Worm (Caenorhabditis elegans) whole organism, L3 larva: ENCODE results near the gene nlp-11.

Experiments used
- ZK546.5 ChIP-seq: sonication (generic microtip); optimal IDR thresholded peaks from 2 replicates; lab custom pipeline; 2017; ENCODE audit warnings: missing biosample characterization, missing genetic modification characterization
- aly-2 ChIP-seq: fragments of 150-350 bp; optimal IDR thresholded peaks from 2 replicates; lab custom pipeline; 2014; ENCODE audit warnings: missing biosample characterization, missing genetic modification characterization
- ama-1 ChIP-seq: fragments of 150-350 bp; optimal IDR thresholded peaks from 2 replicates; lab custom pipeline; 2018
- ceh-16 ChIP-seq: sonication (generic microtip); optimal IDR thresholded peaks from 2 replicates; lab custom pipeline; 2017; ENCODE audit warnings: missing biosample characterization, missing genetic modification characterization
- ceh-28 ChIP-seq: fragments of 150-350 bp; optimal IDR thresholded peaks from 2 replicates; lab custom pipeline; 2014; ENCODE audit warnings: missing biosample characterization, missing genetic modification reagents, missing genetic modification characterization
- ceh-9 ChIP-seq: sonication (generic microtip); optimal IDR thresholded peaks from 2 replicates; lab custom pipeline; 2018; ENCODE audit warnings: missing biosample characterization, missing genetic modification characterization
- egl-27 ChIP-seq: sonication (generic microtip); optimal IDR thresholded peaks from 4 replicates; lab custom pipeline; 2017; ENCODE audit warnings: missing biosample characterization, missing genetic modification reagents, missing genetic modification characterization
- egl-5 ChIP-seq: fragments of 150-350 bp; optimal IDR thresholded peaks from 2 replicates; lab custom pipeline; 2017; ENCODE audit warnings: missing biosample characterization, missing genetic modification reagents, missing genetic modification characterization, inconsistent platforms
- elt-1 ChIP-seq: fragments of 150-350 bp; optimal IDR thresholded peaks from 2 replicates; lab custom pipeline; 2014; ENCODE audit warnings: missing biosample characterization, missing genetic modification characterization
- elt-2 ChIP-seq: sonication (generic microtip); optimal IDR thresholded peaks from 2 replicates; lab custom pipeline; 2016; ENCODE audit warnings: missing genetic modification reagents, mild to moderate bottlenecking, missing genetic modification characterization, missing compliant biosample characterization
- elt-3 ChIP-seq, 3 experiments: fragments of 150-350 bp in 1 of 3; sonication (generic microtip) in 2 of 3; optimal IDR thresholded peaks; 2 replicates in 2 of 3; 4 replicates in 1 of 3; lab custom pipeline; 2014 to 2017; ENCODE audit warnings: missing biosample characterization in 3 of 3, missing genetic modification characterization in 3 of 3
- eor-1 ChIP-seq, 2 experiments: fragments of 150-350 bp; optimal IDR thresholded peaks; 2 replicates each; lab custom pipeline; 2014 to 2018; ENCODE audit warnings: missing biosample characterization in 2 of 2, missing genetic modification characterization in 2 of 2
- fkh-10 ChIP-seq: sonication (generic microtip); optimal IDR thresholded peaks from 2 replicates; lab custom pipeline; 2017; ENCODE audit warnings: missing biosample characterization, missing genetic modification reagents, missing genetic modification characterization
- fkh-2 ChIP-seq: fragments of 150-350 bp; optimal IDR thresholded peaks from 2 replicates; lab custom pipeline; 2014; ENCODE audit warnings: missing biosample characterization, missing genetic modification reagents, missing genetic modification characterization
- fos-1 ChIP-seq: fragments of 150-350 bp; optimal IDR thresholded peaks from 2 replicates; lab custom pipeline; 2014; ENCODE audit warnings: missing biosample characterization, missing genetic modification characterization
- jun-1 ChIP-seq: fragments of 150-350 bp; optimal IDR thresholded peaks from 2 replicates; lab custom pipeline; 2014; ENCODE audit warnings: missing biosample characterization, missing genetic modification reagents, missing genetic modification characterization
- lin-15B ChIP-seq: fragments of 150-350 bp; optimal IDR thresholded peaks from 2 replicates; lab custom pipeline; 2014; ENCODE audit warnings: missing biosample characterization, missing genetic modification characterization
- lin-39 ChIP-seq: fragments of 150-350 bp; optimal IDR thresholded peaks from 2 replicates; lab custom pipeline; 2018; ENCODE audit warnings: missing biosample characterization, missing genetic modification reagents, missing genetic modification characterization
- mdl-1 ChIP-seq: fragments of 150-350 bp; optimal IDR thresholded peaks from 2 replicates; lab custom pipeline; 2014; ENCODE audit warnings: missing biosample characterization, missing genetic modification characterization
- mml-1 ChIP-seq: fragments of 150-350 bp; sonication (generic microtip); optimal IDR thresholded peaks from 3 replicates; lab custom pipeline; 2014; ENCODE audit warnings: missing biosample characterization, missing genetic modification characterization
- nhr-11 ChIP-seq: fragments of 150-350 bp; optimal IDR thresholded peaks from 2 replicates; lab custom pipeline; 2014; ENCODE audit warnings: missing biosample characterization, missing genetic modification characterization
- nhr-23 ChIP-seq: fragments of 150-350 bp; optimal IDR thresholded peaks from 2 replicates; lab custom pipeline; 2014; ENCODE audit warnings: missing biosample characterization, missing genetic modification reagents, missing genetic modification characterization
- nhr-25 ChIP-seq: sonication (generic microtip); optimal IDR thresholded peaks from 2 replicates; lab custom pipeline; 2017; ENCODE audit warnings: missing biosample characterization, missing genetic modification characterization
- nhr-28 ChIP-seq: fragments of 150-350 bp; optimal IDR thresholded peaks from 2 replicates; lab custom pipeline; 2014; ENCODE audit warnings: missing biosample characterization, missing genetic modification characterization
- nhr-43 ChIP-seq: sonication (generic microtip); optimal IDR thresholded peaks from 2 replicates; lab custom pipeline; 2016; ENCODE audit warnings: mild to moderate bottlenecking, missing genetic modification characterization, missing compliant biosample characterization; ENCODE audit not compliant: poor library complexity, severe bottlenecking
- nhr-76 ChIP-seq: fragments of 150-350 bp; sonication (generic microtip); optimal IDR thresholded peaks from 5 replicates; lab custom pipeline; 2014; ENCODE audit warnings: missing biosample characterization, missing genetic modification characterization
- pha-4 ChIP-seq: fragments of 150-350 bp; optimal IDR thresholded peaks from 2 replicates; lab custom pipeline; 2014; ENCODE audit warnings: missing biosample characterization, missing genetic modification reagents, missing genetic modification characterization
- pqm-1 ChIP-seq: fragments of 150-350 bp; optimal IDR thresholded peaks from 2 replicates; lab custom pipeline; 2017; ENCODE audit warnings: missing biosample characterization, missing genetic modification characterization, inconsistent platforms
- sea-2 ChIP-seq: fragments of 150-350 bp; sonication (generic microtip); optimal IDR thresholded peaks from 4 replicates; lab custom pipeline; 2014; ENCODE audit warnings: missing biosample characterization, missing genetic modification reagents, missing genetic modification characterization
- skn-1 ChIP-seq: fragments of 150-350 bp; optimal IDR thresholded peaks from 2 replicates; lab custom pipeline; 2014; ENCODE audit warnings: missing biosample characterization, missing genetic modification characterization
- tbx-2 ChIP-seq: sonication (generic microtip); optimal IDR thresholded peaks from 2 replicates; lab custom pipeline; 2016; ENCODE audit warnings: mild to moderate bottlenecking, missing genetic modification characterization, missing compliant biosample characterization
- unc-39 ChIP-seq: sonication (generic microtip); optimal IDR thresholded peaks from 4 replicates; lab custom pipeline; 2017; ENCODE audit warnings: missing biosample characterization, missing genetic modification characterization
- unc-62 ChIP-seq: fragments of 150-350 bp; sonication (generic microtip); optimal IDR thresholded peaks from 4 replicates; lab custom pipeline; 2014; ENCODE audit warnings: missing biosample characterization, missing genetic modification reagents, missing genetic modification characterization
- zag-1 ChIP-seq: fragments of 150-350 bp; optimal IDR thresholded peaks from 2 replicates; lab custom pipeline; 2014; ENCODE audit warnings: missing biosample characterization, missing genetic modification characterization
- ztf-11 ChIP-seq: fragments of 150-350 bp; optimal IDR thresholded peaks from 2 replicates; lab custom pipeline; 2014; ENCODE audit warnings: missing biosample characterization, missing genetic modification characterization

nlp-11 gene

DNA sequence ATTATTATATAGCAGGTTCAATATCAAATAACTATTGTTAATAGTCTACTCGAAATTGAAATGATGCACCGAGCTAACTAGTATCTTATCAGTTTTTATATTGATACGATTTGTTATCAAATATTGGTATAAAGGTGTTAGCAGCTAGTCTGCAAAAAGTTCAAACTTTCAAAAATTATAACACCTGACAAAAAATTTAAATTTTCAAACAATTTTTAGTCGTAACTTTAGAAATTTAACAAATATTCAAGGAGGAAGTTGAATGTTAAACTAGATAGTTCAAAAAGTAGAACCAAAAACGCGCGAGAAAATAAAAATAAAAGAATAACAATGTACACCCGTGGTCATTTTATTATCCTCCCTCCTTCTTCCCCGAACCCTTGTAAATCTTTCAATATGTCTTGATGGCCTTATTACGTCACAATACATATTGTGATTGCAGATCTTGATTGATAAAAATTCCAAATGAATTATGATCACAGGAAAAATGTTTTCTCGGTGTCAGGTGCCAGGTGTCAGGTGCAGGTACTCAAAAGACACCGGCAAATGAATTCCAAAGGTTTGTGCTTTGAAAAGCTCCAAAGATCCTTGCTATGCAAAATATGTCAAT lies 36.1 kb downstream of the nlp-11 start, which contains the start of gene ZK1307.1:
Gene ZK1307.1 (minus strand): TSS at position 51 of the 610 bp plus-strand sequence.
- no peak for TF ChIP-seq nhr-28 (tag; lab: Kevin White, UChicago)
- TF ChIP-seq pqm-1 (tag; lab: Kevin White, UChicago) = peak; percentile 13
- TF ChIP-seq unc-39 (tag; lab: Kevin White, UChicago) = no peak
- TF ChIP-seq ama-1 (lab: Kevin White, UChicago) = no peak
- peak; percentile 17 for TF ChIP-seq elt-2 (tag; lab: Kevin White, UChicago)
- TF ChIP-seq eor-1 (tag; optimal IDR thresholded peaks at IDR 0.05; lab: Kevin White, UChicago) = no peak

- TF ChIP-seq fkh-2 (tag; lab: Kevin White, UChicago) = no peak
- TF ChIP-seq unc-39 (tag; lab: Kevin White, UChicago) = no peak
- no peak for TF ChIP-seq lin-15B (tag; lab: Kevin White, UChicago)
- TF ChIP-seq elt-2 (tag; lab: Kevin White, UChicago) = no peak
- TF ChIP-seq ZK546.5 (tag; lab: Kevin White, UChicago) = no peak
- no peak for TF ChIP-seq nhr-11 (tag; lab: Kevin White, UChicago)
Measured at ce11 chrII:9653679-9654078, 38.1 kb downstream of the nlp-11 start, which contains the start of gene ZK1307.2. Gene ZK1307.2, minus strand, starts transcription at chrII:9653952.

- no peak for TF ChIP-seq ZK546.5 (tag; lab: Kevin White, UChicago)
- no peak for TF ChIP-seq fos-1 (tag; lab: Kevin White, UChicago)
- no peak for TF ChIP-seq ceh-28 (tag; lab: Kevin White, UChicago)
- no peak for TF ChIP-seq nhr-23
- no peak for TF ChIP-seq nhr-28 (tag; lab: Kevin White, UChicago)
- no peak for TF ChIP-seq pha-4 (tag; lab: Kevin White, UChicago)
- no peak for TF ChIP-seq pqm-1 (tag; lab: Kevin White, UChicago)
- TF ChIP-seq sea-2 (GFP tag; lab: Kevin White, UChicago) = no peak
- TF ChIP-seq, all 47 proteins: peak for 0
Measured at ce11 chrII:9652919-9653318, 38.8 kb downstream of the nlp-11 start, which contains the start of gene ZK1307.3. Gene ZK1307.3, minus strand, starts transcription at chrII:9653019.

DNA sequence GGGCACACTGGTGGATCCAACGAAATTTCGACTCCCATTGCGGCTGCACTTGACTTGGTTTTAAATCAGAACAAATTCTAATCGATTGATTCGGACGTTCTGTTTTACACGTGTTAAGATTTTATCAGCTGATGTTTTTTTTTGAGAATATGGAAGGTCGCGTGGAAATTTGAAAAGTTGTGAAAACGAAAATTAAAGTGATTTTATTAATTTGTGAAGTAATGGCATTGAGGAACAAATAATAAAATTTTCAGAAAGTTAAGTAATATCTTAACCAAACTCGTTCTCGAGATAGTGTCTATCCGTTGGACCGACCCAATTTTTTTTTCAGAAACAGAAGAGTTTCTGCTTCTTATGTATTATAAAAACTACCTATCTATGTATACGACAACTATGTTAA lies 40.0 kb downstream of the nlp-11 start, which contains the start of gene ZK1307.4:
Gene ZK1307.4 (minus strand): TSS at position 101 of the 400 bp plus-strand sequence.
- TF ChIP-seq skn-1 (no peak), pha-4 (tag; lab: Kevin White, UChicago) (no peak), pqm-1 (tag; lab: Kevin White, UChicago) (no peak), nhr-43 (tag; lab: Kevin White, UChicago) (no peak), elt-3 (tag; optimal IDR thresholded peaks at IDR 0.05; lab: Kevin White, UChicago) (no peak), mdl-1 (tag; lab: Kevin White, UChicago) (no peak), ceh-16 (no peak), ceh-9 (no peak), egl-27 (tag; lab: Kevin White, UChicago) (no peak), ama-1 (lab: Kevin White, UChicago) (no peak), egl-5 (tag; lab: Kevin White, UChicago) (no peak), nhr-25 (tag; lab: Kevin White, UChicago) (no peak), tbx-2 (tag; lab: Kevin White, UChicago) (no peak), fkh-10 (no peak)
- TF ChIP-seq, all 47 proteins: peak for 0

- TF ChIP-seq unc-39 (tag; lab: Kevin White, UChicago) (no peak), mml-1 (tag; lab: Kevin White, UChicago) (no peak), ama-1 (lab: Kevin White, UChicago) (no peak), nhr-23 (no peak), ztf-11 (tag; lab: Kevin White, UChicago) (no peak), aly-2 (no peak), unc-62 (GFP tag; lab: Kevin White, UChicago) (no peak), elt-3 (tag; optimal IDR thresholded peaks at IDR 0.05; lab: Kevin White, UChicago) (no peak), lin-39 (tag; lab: Kevin White, UChicago) (no peak), zag-1 (tag; lab: Kevin White, UChicago) (no peak), jun-1 (tag; lab: Kevin White, UChicago) (no peak), nhr-76 (no peak), elt-1 (tag; lab: Kevin White, UChicago) (no peak)
Measured at ce11 chrII:9649191-9649590, 42.5 kb downstream of the nlp-11 start, which contains the start of gene ZK1307.9. Gene ZK1307.9, plus strand, starts transcription at chrII:9649491.
